Worm (Caenorhabditis elegans) whole organism, L1 larva: Measurements from ENCODE around the gene cpg-1.

Experiments used
- ama-1 ChIP-seq: fragments of 150-350 bp; optimal IDR thresholded peaks from 2 replicates; lab custom pipeline; 2014
- lin-15B ChIP-seq: fragments of 150-350 bp; sonication (generic microtip); optimal IDR thresholded peaks from 3 replicates; lab custom pipeline; 2014; ENCODE audit warnings: missing biosample characterization, missing genetic modification characterization
- lsy-2 ChIP-seq, 2 experiments: fragments of 150-350 bp; optimal IDR thresholded peaks; 2 replicates each; lab custom pipeline; 2014; ENCODE audit warnings: missing biosample characterization in 2 of 2, missing genetic modification characterization in 2 of 2
- nhr-77 ChIP-seq: fragments of 150-350 bp; optimal IDR thresholded peaks from 2 replicates; lab custom pipeline; 2014; ENCODE audit warnings: missing biosample characterization, missing genetic modification characterization
- pag-3 ChIP-seq: sonication (generic microtip); optimal IDR thresholded peaks from 2 replicates; lab custom pipeline; 2017; ENCODE audit warnings: missing genetic modification characterization, mild to moderate bottlenecking, missing compliant biosample characterization, antibody characterized with exemption, borderline replicate concordance; ENCODE audit not compliant: insufficient read depth
- snpc-4 ChIP-seq: fragments of 150-350 bp; optimal IDR thresholded peaks from 2 replicates; lab custom pipeline; 2014; ENCODE audit warnings: missing biosample characterization, missing genetic modification characterization
- xbp-1 ChIP-seq: sonication (generic microtip); optimal IDR thresholded peaks from 2 replicates; lab custom pipeline; 2016; ENCODE audit warnings: missing genetic modification characterization, missing compliant biosample characterization

ce11 chrIII:4468812-4469211, 20.3 kb upstream of the cpg-1 start, which contains the start of gene mstr-2:
- no peak for TF ChIP-seq pag-3 (tag; lab: Kevin White, UChicago)
- no peak for TF ChIP-seq nhr-77 (tag; lab: Kevin White, UChicago)
- no peak for TF ChIP-seq ama-1 (lab: Kevin White, UChicago)
- TF ChIP-seq xbp-1 (tag; lab: Kevin White, UChicago), result no peak
- TF ChIP-seq snpc-4, result no peak
- TF ChIP-seq lsy-2 (tag; optimal IDR thresholded peaks at IDR 0.05; lab: Kevin White, UChicago), result no peak
- no peak for TF ChIP-seq lin-15B (tag; lab: Kevin White, UChicago)
